Worm (Caenorhabditis elegans): ENCODE results near the gene R09H10.6.

ce11 chrIV:10577600-10577999 lies 30.8 kb upstream of the R09H10.6 start:
- TF ChIP-seq nhr-12 (tag; optimal IDR thresholded peaks at IDR 0.05), result no peak
- TF ChIP-seq unc-62 (GFP tag; optimal IDR thresholded peaks at IDR 0.05), result no peak
- TF ChIP-seq ztf-11 (tag; optimal IDR thresholded peaks at IDR 0.05), result no peak
- TF ChIP-seq mab-5 (tag; optimal IDR thresholded peaks at IDR 0.05), result no peak
- TF ChIP-seq blmp-1 (tag; optimal IDR thresholded peaks at IDR 0.05), result no peak
- no peak for TF ChIP-seq elt-1 (tag; optimal IDR thresholded peaks at IDR 0.05; ENCODE audit: borderline replicate concordance, insufficient read depth)
- no peak for TF ChIP-seq nhr-28 (tag; optimal IDR thresholded peaks at IDR 0.05)
- TF ChIP-seq ces-1 (GFP tag; optimal IDR thresholded peaks at IDR 0.05), result no peak
- no peak for TF ChIP-seq pha-4 (tag; optimal IDR thresholded peaks at IDR 0.05)
- no peak for TF ChIP-seq ceh-83 (GFP tag; optimal IDR thresholded peaks at IDR 0.05)

Data from whole organism, mixed stage, embryonic.